Fruit fly (Drosophila melanogaster): ENCODE results near the gene CG32655.

The CG32655 gene

DNA sequence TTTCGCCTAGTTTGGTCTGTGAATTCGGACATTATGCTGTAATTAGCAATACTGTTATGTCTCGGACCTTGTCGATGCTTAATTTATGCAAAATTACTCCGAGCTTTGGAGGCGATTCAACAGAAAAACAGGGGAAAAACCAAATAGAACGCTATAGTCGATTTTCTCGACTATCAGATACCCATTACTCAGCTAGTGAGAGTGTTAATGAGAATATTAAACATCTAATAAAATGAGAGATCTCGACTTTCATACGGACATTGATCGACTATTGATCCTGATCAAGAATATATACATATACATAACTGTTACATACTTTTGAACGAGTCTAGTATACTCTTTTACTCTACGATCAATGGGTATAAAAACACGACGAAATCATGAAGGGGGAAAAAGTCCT lies 13.2 kb upstream of the CG32655 start (continued):
- TF ChIP-seq bbx (GFP tag; IDR thresholded peaks at IDR 0.05; ENCODE audit: partially characterized antibody) (no peak), crp (GFP tag; optimal IDR thresholded peaks at IDR 0.05) (no peak), caup (GFP tag; optimal IDR thresholded peaks at IDR 0.05; ENCODE audit: severe bottlenecking) (peak; percentile 4), tna (GFP tag; IDR thresholded peaks at IDR 0.05; ENCODE audit: partially characterized antibody) (no peak), CG12659 (GFP tag; optimal IDR thresholded peaks at IDR 0.05) (no peak), ttk (GFP tag; IDR thresholded peaks at IDR 0.05) (no peak), trem (tag; optimal IDR thresholded peaks at IDR 0.05) (no peak), kah (GFP tag; optimal IDR thresholded peaks at IDR 0.05) (no peak), lab (GFP tag; optimal IDR thresholded peaks at IDR 0.05) (peak; percentile 42), vfl (GFP tag; optimal IDR thresholded peaks at IDR 0.05) (no peak), CG18011 (GFP tag; optimal IDR thresholded peaks at IDR 0.05) (no peak), Sox100B (GFP tag; optimal IDR thresholded peaks at IDR 0.05) (peak; percentile 19), grn (GFP tag; optimal IDR thresholded peaks at IDR 0.05) (no peak), CG17829 (tag; optimal IDR thresholded peaks at IDR 0.05) (peak; percentile 43), kni (GFP tag; optimal IDR thresholded peaks at IDR 0.05) (no peak), D19B (GFP tag; optimal IDR thresholded peaks at IDR 0.05) (peak; percentile 82), CG34422 (GFP tag; IDR thresholded peaks at IDR 0.05) (0 out of 3 replicates have a peak, but pooled peaks have one; percentile 20), CG13424 (tag; optimal IDR thresholded peaks at IDR 0.05) (peak; percentile 49), cwo (GFP tag; optimal IDR thresholded peaks at IDR 0.05) (peak; percentile 12), CG31365 (tag; optimal IDR thresholded peaks at IDR 0.05) (no peak), bigmax (GFP tag; optimal IDR thresholded peaks at IDR 0.05) (no peak), CG16813 (GFP tag; IDR thresholded peaks at IDR 0.05; ENCODE audit: partially characterized antibody) (peak; percentile 46; the same call in 2 of the 3 replicates), CG2202 (tag; optimal IDR thresholded peaks at IDR 0.05) (peak; percentile 5), pb (GFP tag; optimal IDR thresholded peaks at IDR 0.05) (no peak), CG10431 (GFP tag; optimal IDR thresholded peaks at IDR 0.05) (no peak), sqz (GFP tag; optimal IDR thresholded peaks at IDR 0.05) (peak; percentile 2), HLH54F (GFP tag; optimal IDR thresholded peaks at IDR 0.05) (no peak), CG2120 (GFP tag; optimal IDR thresholded peaks at IDR 0.05) (peak; percentile 36), CG15011 (GFP tag; optimal IDR thresholded peaks at IDR 0.05) (no peak), NC2α (GFP tag; optimal IDR thresholded peaks at IDR 0.05) (no peak), cad (GFP tag; optimal IDR thresholded peaks at IDR 0.05) (no peak), Eip74EF (GFP tag; optimal IDR thresholded peaks at IDR 0.05) (no peak), lmd (GFP tag; IDR thresholded peaks at IDR 0.05) (no peak), Oaz (GFP tag; IDR thresholded peaks at IDR 0.05) (no peak), CG34224 (GFP tag; IDR thresholded peaks at IDR 0.05; ENCODE audit: partially characterized antibody) (no peak), CG7987 (GFP tag; optimal IDR thresholded peaks at IDR 0.05) (no peak), CG6813 (GFP tag; optimal IDR thresholded peaks at IDR 0.05) (peak; percentile 34), zen2 (GFP tag; IDR thresholded peaks at IDR 0.05; ENCODE audit: partially characterized antibody) (no peak), scrt (GFP tag; optimal IDR thresholded peaks at IDR 0.05) (peak; percentile 9), CG12391 (tag; optimal IDR thresholded peaks at IDR 0.05) (peak; percentile 60), gsb (GFP tag; IDR thresholded peaks at IDR 0.05) (no peak), CG32772 (GFP tag; IDR thresholded peaks at IDR 0.05) (no peak), CG8388 (GFP tag; optimal IDR thresholded peaks at IDR 0.05) (peak; percentile 29), pros (GFP tag; optimal IDR thresholded peaks at IDR 0.05) (no peak), CG13894 (tag; optimal IDR thresholded peaks at IDR 0.05) (no peak), CG32532 (GFP tag; IDR thresholded peaks at IDR 0.05) (no peak), nerfin-2 (GFP tag; IDR thresholded peaks at IDR 0.05; ENCODE audit: partially characterized antibody) (peak; percentile 46; the same call in 1 of the 2 replicates), Rx (GFP tag; IDR thresholded peaks at IDR 0.05) (no peak), dysf (GFP tag; IDR thresholded peaks at IDR 0.05) (0 out of 3 replicates have a peak, but pooled peaks have one; percentile 36)

All from whole organism, embryonic.